ENCODE assay signal across 7 worm cellular contexts in genomic region chrII:5931109-5931508, ce11.
TF ChIP-seq lines count a peak whose summit lies in the region.

No protein-coding gene starts in this region.

TF ChIP-seq in whole organism, L1 larva, 84 proteins besides CTCF, POLR2A, EP300 and RAD21 (continues in another document):
- TF ChIP-seq aly-2 (tag; optimal IDR thresholded peaks at IDR 0.05; lab: Kevin White, UChicago) = no peak
- peak; percentile 14 for TF ChIP-seq nhr-90 (tag; optimal IDR thresholded peaks at IDR 0.05; lab: Kevin White, UChicago; ENCODE audit: poor library complexity)
- TF ChIP-seq ceh-88 (GFP tag; IDR thresholded peaks at IDR 0.05; lab: Robert Waterston, UW) = no peak
- TF ChIP-seq sox-4 (tag; optimal IDR thresholded peaks at IDR 0.05; lab: Kevin White, UChicago) = no peak
- TF ChIP-seq aha-1 (tag; optimal IDR thresholded peaks at IDR 0.05; lab: Kevin White, UChicago) = no peak
- TF ChIP-seq ama-1 (optimal IDR thresholded peaks at IDR 0.05; lab: Kevin White, UChicago) = peak; percentile 3
- no peak for TF ChIP-seq xbp-1 (tag; optimal IDR thresholded peaks at IDR 0.05; lab: Kevin White, UChicago)
- no peak for TF ChIP-seq lir-3 (tag; optimal IDR thresholded peaks at IDR 0.05; lab: Kevin White, UChicago; ENCODE audit: poor library complexity)
- no peak for TF ChIP-seq swsn-7 (tag; optimal IDR thresholded peaks at IDR 0.05; lab: Kevin White, UChicago)
- no peak for TF ChIP-seq ceh-8 (GFP tag; optimal IDR thresholded peaks at IDR 0.05; lab: Kevin White, UChicago)
- peak; percentile 37 for TF ChIP-seq C16A3.4 (tag; optimal IDR thresholded peaks at IDR 0.05; lab: Kevin White, UChicago)
- TF ChIP-seq vab-15 (tag; optimal IDR thresholded peaks at IDR 0.05; lab: Kevin White, UChicago) = no peak
- no peak for TF ChIP-seq ztf-11 (tag; optimal IDR thresholded peaks at IDR 0.05; lab: Kevin White, UChicago)

TF ChIP-seq in whole organism, L2 larva, 48 proteins besides CTCF, POLR2A, EP300 and RAD21 (continues in another document):
- TF ChIP-seq ztf-1 (GFP tag; conservative IDR thresholded peaks at IDR 0.05; lab: Robert Waterston, UW) (no peak), blmp-1 (tag; optimal IDR thresholded peaks at IDR 0.05; lab: Kevin White, UChicago; ENCODE audit: insufficient read depth) (peak; percentile 28), nhr-21 (tag; optimal IDR thresholded peaks at IDR 0.05; lab: Kevin White, UChicago) (peak; percentile 27), F13H6.1 (tag; optimal IDR thresholded peaks at IDR 0.05; lab: Kevin White, UChicago) (peak; percentile 53), nhr-12 (tag; optimal IDR thresholded peaks at IDR 0.05; lab: Kevin White, UChicago) (no peak), fos-1 (tag; optimal IDR thresholded peaks at IDR 0.05; lab: Kevin White, UChicago) (peak; percentile 68), nhr-237 (tag; optimal IDR thresholded peaks at IDR 0.05; lab: Kevin White, UChicago) (no peak), lin-11 (tag; optimal IDR thresholded peaks at IDR 0.05; lab: Kevin White, UChicago) (no peak), sma-9 (GFP tag; optimal IDR thresholded peaks at IDR 0.05; lab: Kevin White, UChicago) (peak; percentile 32), sma-9 (tag; optimal IDR thresholded peaks at IDR 0.05; lab: Kevin White, UChicago) (no peak), nhr-129 (tag; optimal IDR thresholded peaks at IDR 0.05; lab: Kevin White, UChicago) (peak; percentile 81), sma-3 (GFP tag; optimal IDR thresholded peaks at IDR 0.05; lab: Kevin White, UChicago) (peak; percentile 23), nhr-25 (tag; optimal IDR thresholded peaks at IDR 0.05; lab: Kevin White, UChicago) (peak; percentile 62)

TF ChIP-seq in whole organism, L3 larva, 47 proteins besides CTCF, POLR2A, EP300 and RAD21 (continues in another document):
- TF ChIP-seq mml-1 (tag; optimal IDR thresholded peaks at IDR 0.05; lab: Kevin White, UChicago) (no peak), nhr-25 (tag; optimal IDR thresholded peaks at IDR 0.05; lab: Kevin White, UChicago) (peak; percentile 76), nhr-77 (tag; optimal IDR thresholded peaks at IDR 0.05; lab: Kevin White, UChicago) (no peak), sea-2 (GFP tag; optimal IDR thresholded peaks at IDR 0.05; lab: Kevin White, UChicago) (no peak), elt-1 (tag; optimal IDR thresholded peaks at IDR 0.05; lab: Kevin White, UChicago) (peak; percentile 34), lsy-12 (tag; optimal IDR thresholded peaks at IDR 0.05; lab: Kevin White, UChicago) (no peak), aly-2 (tag; optimal IDR thresholded peaks at IDR 0.05; lab: Kevin White, UChicago) (no peak), nhr-76 (tag; optimal IDR thresholded peaks at IDR 0.05; lab: Kevin White, UChicago) (no peak), hmg-11 (tag; optimal IDR thresholded peaks at IDR 0.05; lab: Kevin White, UChicago) (no peak), unc-39 (tag; optimal IDR thresholded peaks at IDR 0.05; lab: Kevin White, UChicago) (no peak), nhr-11 (tag; optimal IDR thresholded peaks at IDR 0.05; lab: Kevin White, UChicago) (no peak), nhr-43 (tag; optimal IDR thresholded peaks at IDR 0.05; lab: Kevin White, UChicago; ENCODE audit: poor library complexity, severe bottlenecking) (peak; percentile 37), ama-1 (optimal IDR thresholded peaks at IDR 0.05; lab: Kevin White, UChicago) (no peak), zag-1 (tag; optimal IDR thresholded peaks at IDR 0.05; lab: Kevin White, UChicago) (no peak)

TF ChIP-seq in whole organism, L4 larva, 104 proteins besides CTCF, POLR2A, EP300 and RAD21 (continues in another document):
- TF ChIP-seq dve-1 (tag; optimal IDR thresholded peaks at IDR 0.05; lab: Kevin White, UChicago; ENCODE audit: insufficient read depth) (peak; percentile 26), mxl-2 (GFP tag; conservative IDR thresholded peaks at IDR 0.05; lab: Robert Waterston, UW) (no peak), unc-62 (GFP tag; optimal IDR thresholded peaks at IDR 0.05 in 1 of 2; lab: Kevin White, UChicago) (peak in 1 of 2 experiments; percentile 51), unc-62 (tag; optimal IDR thresholded peaks at IDR 0.05; lab: Kevin White, UChicago) (no peak), tra-1 (GFP tag; IDR thresholded peaks at IDR 0.05; lab: Robert Waterston, UW) (0 out of 2 replicates have a peak, but pooled peaks have one; percentile 21), aha-1 (tag; lab: Kevin White, UChicago) (peak; percentile 77), ces-1 (GFP tag; optimal IDR thresholded peaks at IDR 0.05; lab: Kevin White, UChicago) (no peak), cey-2 (tag; optimal IDR thresholded peaks at IDR 0.05; lab: Kevin White, UChicago; ENCODE audit: borderline replicate concordance, insufficient read depth) (no peak), hmg-1.1 (GFP tag; IDR thresholded peaks at IDR 0.05; lab: Robert Waterston, UW) (peak; percentile 39; the same call in 1 of the 2 replicates), F26F4.8 (GFP tag; conservative IDR thresholded peaks at IDR 0.05; lab: Robert Waterston, UW) (no peak), nhr-42 (GFP tag; IDR thresholded peaks at IDR 0.05; lab: Robert Waterston, UW) (no peak), duxl-1 (tag; optimal IDR thresholded peaks at IDR 0.05; lab: Kevin White, UChicago; ENCODE audit: poor library complexity) (no peak), mes-2 (tag; optimal IDR thresholded peaks at IDR 0.05; lab: Kevin White, UChicago; ENCODE audit: poor library complexity, severe bottlenecking) (peak; percentile 62)

TF ChIP-seq in whole organism, late embryonic, 69 proteins besides CTCF, POLR2A, EP300 and RAD21:
- TF ChIP-seq sdc-2 (tag; optimal IDR thresholded peaks at IDR 0.05; lab: Kevin White, UChicago) = no peak
- peak; percentile 45 for TF ChIP-seq ref-2 (tag; optimal IDR thresholded peaks at IDR 0.05; lab: Kevin White, UChicago)
TF ChIP-seq in whole organism, late embryonic: peak in this region for 1.

TF ChIP-seq in whole organism, mixed stage, embryonic, 35 proteins besides CTCF, POLR2A, EP300 and RAD21:
- no peak for TF ChIP-seq unc-62 (GFP tag; optimal IDR thresholded peaks at IDR 0.05; lab: Kevin White, UChicago)
- TF ChIP-seq nhr-76 (tag; optimal IDR thresholded peaks at IDR 0.05; lab: Kevin White, UChicago) = no peak
- TF ChIP-seq nhr-237 (tag; optimal IDR thresholded peaks at IDR 0.05; lab: Kevin White, UChicago) = peak; percentile 27
- no peak for TF ChIP-seq tbx-8 (GFP tag; optimal IDR thresholded peaks at IDR 0.05; lab: Kevin White, UChicago)

TF ChIP-seq in whole organism, young adult, 124 proteins besides CTCF, POLR2A, EP300 and RAD21:
- TF ChIP-seq zfh-2 (GFP tag; conservative IDR thresholded peaks at IDR 0.05; lab: Robert Waterston, UW) = 0 out of 2 replicates have a peak, but pooled peaks have one; percentile 25
- TF ChIP-seq attf-5 (GFP tag; optimal IDR thresholded peaks at IDR 0.05; lab: Kevin White, UChicago) = peak; percentile 43
- TF ChIP-seq C17E4.6 (GFP tag; IDR thresholded peaks at IDR 0.05; lab: Robert Waterston, UW) = no peak
- peak; percentile 60; the same call in 1 of the 2 replicates for TF ChIP-seq dox-1 (GFP tag; IDR thresholded peaks at IDR 0.05; lab: Robert Waterston, UW)
- no peak for TF ChIP-seq ztf-18 (tag; optimal IDR thresholded peaks at IDR 0.05; lab: Kevin White, UChicago)
- TF ChIP-seq cebp-1 (GFP tag; IDR thresholded peaks at IDR 0.05; lab: Robert Waterston, UW) = no peak
- peak; percentile 25 for TF ChIP-seq cebp-1 (tag; optimal IDR thresholded peaks at IDR 0.05; lab: Kevin White, UChicago)
- TF ChIP-seq attf-6 (GFP tag; IDR thresholded peaks at IDR 0.05; lab: Robert Waterston, UW) = no peak
- peak; percentile 59 for TF ChIP-seq nhr-80 (tag; optimal IDR thresholded peaks at IDR 0.05; lab: Kevin White, UChicago)
